Worm (Caenorhabditis elegans): ENCODE data around the gene C28D4.5.

C28D4.5 gene

ce11 chrIV:9777535-9777934 is 30.9 kb upstream of the C28D4.5 start, which contains the start of gene sna-2 (continued):
- no peak for TF ChIP-seq nhr-12 (tag; optimal IDR thresholded peaks at IDR 0.05)
- peak; percentile 47 for TF ChIP-seq nhr-20 (tag; optimal IDR thresholded peaks at IDR 0.05)
- TF ChIP-seq pqm-1 (tag; optimal IDR thresholded peaks at IDR 0.05), result no peak
- no peak for TF ChIP-seq sup-37 (GFP tag; optimal IDR thresholded peaks at IDR 0.05)
- no peak for TF ChIP-seq nhr-84 (tag; optimal IDR thresholded peaks at IDR 0.05)
- no peak for TF ChIP-seq unc-130 (tag; optimal IDR thresholded peaks at IDR 0.05)
- no peak for TF ChIP-seq ets-5 (GFP tag; IDR thresholded peaks at IDR 0.05)
- no peak for TF ChIP-seq aly-2 (tag; optimal IDR thresholded peaks at IDR 0.05)
- peak; percentile 93 to 96 for TF ChIP-seq lin-35 (GFP tag; optimal IDR thresholded peaks at IDR 0.05)
- no peak for TF ChIP-seq nhr-237 (tag; optimal IDR thresholded peaks at IDR 0.05)
- TF ChIP-seq isw-1 (GFP tag; IDR thresholded peaks at IDR 0.05), result peak; percentile 33; the same call in 1 of the 2 replicates
- peak; percentile 51 for TF ChIP-seq lin-15B (tag; optimal IDR thresholded peaks at IDR 0.05)
- TF ChIP-seq hlh-4 (tag; optimal IDR thresholded peaks at IDR 0.05), result no peak
- TF ChIP-seq lsy-2 (tag; optimal IDR thresholded peaks at IDR 0.05), result peak; percentile 29 to 80
- no peak for TF ChIP-seq mdl-1 (tag; optimal IDR thresholded peaks at IDR 0.05)
- TF ChIP-seq unc-30 (tag; optimal IDR thresholded peaks at IDR 0.05), result no peak
- no peak for TF ChIP-seq aha-1 (tag; optimal IDR thresholded peaks at IDR 0.05)
- TF ChIP-seq nhr-77 (tag; optimal IDR thresholded peaks at IDR 0.05), result no peak
- peak; percentile 49 for TF ChIP-seq xbp-1 (tag; optimal IDR thresholded peaks at IDR 0.05)
- TF ChIP-seq mef-2 (tag; optimal IDR thresholded peaks at IDR 0.05), result no peak
- peak in 1 of 2 experiments; percentile 43 for TF ChIP-seq ztf-11 (tag; optimal IDR thresholded peaks at IDR 0.05)
- TF ChIP-seq elt-3 (tag; optimal IDR thresholded peaks at IDR 0.05), result peak in 2 of 6 experiments; percentile 32 to 33
- TF ChIP-seq lir-3 (tag; optimal IDR thresholded peaks at IDR 0.05; ENCODE audit: poor library complexity), result peak; percentile 83
- no peak for TF ChIP-seq nhr-11 (tag; optimal IDR thresholded peaks at IDR 0.05)
- peak; percentile 59 for TF ChIP-seq nhr-47 (tag; optimal IDR thresholded peaks at IDR 0.05)
- TF ChIP-seq ceh-82 (tag; optimal IDR thresholded peaks at IDR 0.05), result peak in 2 of 3 experiments; percentile 7 to 44
- TF ChIP-seq C34B4.2 (tag; optimal IDR thresholded peaks at IDR 0.05), result no peak
- no peak for TF ChIP-seq ztf-4 (tag; optimal IDR thresholded peaks at IDR 0.05)
- no peak for TF ChIP-seq tlp-1 (tag; optimal IDR thresholded peaks at IDR 0.05)
- TF ChIP-seq jun-1 (tag; optimal IDR thresholded peaks at IDR 0.05), result no peak
- TF ChIP-seq unc-98 (GFP tag; IDR thresholded peaks at IDR 0.05), result no peak
- no peak for TF ChIP-seq nhr-19 (GFP tag; conservative IDR thresholded peaks at IDR 0.05)
- peak; percentile 79 for TF ChIP-seq nhr-85 (tag)
- no peak for TF ChIP-seq elt-2 (tag; optimal IDR thresholded peaks at IDR 0.05)

ce11 chrIV:9773441-9773840 is 26.8 kb upstream of the C28D4.5 start:
- TF ChIP-seq dpl-1 (GFP tag; optimal IDR thresholded peaks at IDR 0.05) (no peak), swsn-7 (tag; optimal IDR thresholded peaks at IDR 0.05) (no peak), sox-4 (tag; optimal IDR thresholded peaks at IDR 0.05) (no peak), zip-4 (GFP tag; optimal IDR thresholded peaks at IDR 0.05) (no peak), lsy-2 (tag; optimal IDR thresholded peaks at IDR 0.05) (no peak), nhr-11 (tag; optimal IDR thresholded peaks at IDR 0.05) (no peak), pag-3 (tag; optimal IDR thresholded peaks at IDR 0.05; ENCODE audit: borderline replicate concordance, insufficient read depth) (no peak), tlp-1 (tag; optimal IDR thresholded peaks at IDR 0.05) (no peak), nhr-76 (tag; optimal IDR thresholded peaks at IDR 0.05) (no peak), lir-3 (tag; optimal IDR thresholded peaks at IDR 0.05; ENCODE audit: poor library complexity) (no peak), C16A3.4 (tag; optimal IDR thresholded peaks at IDR 0.05) (no peak), sptf-1 (tag; optimal IDR thresholded peaks at IDR 0.05) (no peak), nhr-19 (GFP tag; conservative IDR thresholded peaks at IDR 0.05) (no peak), elt-2 (tag; optimal IDR thresholded peaks at IDR 0.05) (no peak), zag-1 (tag; optimal IDR thresholded peaks at IDR 0.05) (no peak)

Data from whole organism, L1 larva.